Fruit fly (Drosophila melanogaster) whole organism, prepupa: ENCODE measurements around the gene CG14856.

ENCODE experiments used
- CG10669 ChIP-seq: fragments of 200-800 bp; sonication (Bioruptor generic); optimal IDR thresholded peaks from 3 replicates; lab custom pipeline; 2018; ENCODE audit warnings: missing biosample characterization, mild to moderate bottlenecking, missing genetic modification characterization, moderate library complexity
- CG1621 ChIP-seq: fragments of 200-800 bp; sonication (Bioruptor generic); optimal IDR thresholded peaks from 3 replicates; lab custom pipeline; 2018; ENCODE audit warnings: missing biosample characterization, mild to moderate bottlenecking, missing genetic modification characterization
- CG3032 ChIP-seq: fragments of 200-800 bp; optimal IDR thresholded peaks from 2 replicates; lab custom pipeline; 2019; ENCODE audit warnings: missing biosample characterization, mild to moderate bottlenecking, missing genetic modification characterization, moderate library complexity
- CG31627 ChIP-seq: fragments of 200-800 bp; sonication (Bioruptor generic); optimal IDR thresholded peaks from 3 replicates; lab custom pipeline; 2016; ENCODE audit warnings: missing biosample characterization, missing genetic modification characterization
- CG8119 ChIP-seq: fragments of 200-800 bp; sonication (Bioruptor generic); IDR thresholded peaks from 3 replicates; pipeline ENCODE4 v1.3.6; 2022; ENCODE audit warnings: missing biosample characterization, missing genetic modification characterization
- Eip75B ChIP-seq: fragments of 200-800 bp; sonication (Bioruptor generic); optimal IDR thresholded peaks from 3 replicates; lab custom pipeline; 2016; ENCODE audit warnings: missing biosample characterization, missing genetic modification characterization
- Gug ChIP-seq: fragments of 200-800 bp; sonication (Bioruptor generic); IDR thresholded peaks from 2 replicates; pipeline ENCODE4 v1.3.6; 2022; ENCODE audit warnings: missing biosample characterization, missing genetic modification characterization
- Hr39 ChIP-seq: fragments of 200-800 bp; sonication (Bioruptor generic); optimal IDR thresholded peaks from 2 replicates; lab custom pipeline; 2016; ENCODE audit warnings: missing biosample characterization, missing genetic modification characterization
- Lpt ChIP-seq: fragments of 200-800 bp; sonication (Bioruptor generic); optimal IDR thresholded peaks from 3 replicates; lab custom pipeline; 2016; ENCODE audit warnings: missing biosample characterization, missing genetic modification characterization
- Sox14 ChIP-seq: fragments of 200-800 bp; sonication (Bioruptor generic); optimal IDR thresholded peaks from 3 replicates; lab custom pipeline; 2016; ENCODE audit warnings: missing biosample characterization, missing genetic modification characterization
- acj6 ChIP-seq: fragments of 200-800 bp; sonication (Bioruptor generic); optimal IDR thresholded peaks from 3 replicates; lab custom pipeline; 2016; ENCODE audit warnings: missing biosample characterization, missing genetic modification characterization
- ss ChIP-seq, 2 experiments: fragments of 200-800 bp; sonication (Bioruptor generic); optimal IDR thresholded peaks; 2 replicates in 1 of 2; 3 replicates in 1 of 2; lab custom pipeline; 2017 to 2018; ENCODE audit warnings: mild to moderate bottlenecking in 2 of 2, missing biosample characterization in 2 of 2, missing genetic modification characterization in 2 of 2, moderate library complexity in 1 of 2

dm6 chr3R:14819711-14820153, 20.9 kb downstream of the CG14856 start:
- peak; percentile 1 for TF ChIP-seq Lpt (GFP tag; lab: Kevin White, UChicago)
- peak; percentile 45; the same call in 1 of the 3 replicates for TF ChIP-seq CG8119
- TF ChIP-seq Hr39 (GFP tag; lab: Kevin White, UChicago) = no peak
- no peak for TF ChIP-seq CG1621
- no peak for TF ChIP-seq CG31627 (GFP tag; lab: Kevin White, UChicago)
- peak in 1 of 2 experiments; percentile 13 for TF ChIP-seq ss (GFP tag; optimal IDR thresholded peaks at IDR 0.05; lab: Kevin White, UChicago)
- TF ChIP-seq CG3032 (tag; lab: Kevin White, UChicago) = no peak
- no peak for TF ChIP-seq CG10669 (GFP tag; lab: Kevin White, UChicago)
- no peak for TF ChIP-seq Eip75B (GFP tag; lab: Kevin White, UChicago)
- no peak for TF ChIP-seq acj6 (GFP tag; lab: Kevin White, UChicago)
- no peak for TF ChIP-seq Gug (GFP tag; lab: Robert Waterston, UW)
- no peak for TF ChIP-seq Sox14 (GFP tag; lab: Kevin White, UChicago)
